Fruit fly (Drosophila melanogaster) whole organism: ENCODE results near the gene CG12289.

ENCODE experiments used
- CG8478 ChIP-seq: fragments of >200 bp; optimal IDR thresholded peaks from 2 replicates; lab custom pipeline; 2018; ENCODE audit warnings: inconsistent platforms
- Dll ChIP-seq: fragments of >200 bp; optimal IDR thresholded peaks from 2 replicates; lab custom pipeline; 2017
- psq ChIP-seq: fragments of >200 bp; optimal IDR thresholded peaks from 2 replicates; lab custom pipeline; 2017

DNA sequence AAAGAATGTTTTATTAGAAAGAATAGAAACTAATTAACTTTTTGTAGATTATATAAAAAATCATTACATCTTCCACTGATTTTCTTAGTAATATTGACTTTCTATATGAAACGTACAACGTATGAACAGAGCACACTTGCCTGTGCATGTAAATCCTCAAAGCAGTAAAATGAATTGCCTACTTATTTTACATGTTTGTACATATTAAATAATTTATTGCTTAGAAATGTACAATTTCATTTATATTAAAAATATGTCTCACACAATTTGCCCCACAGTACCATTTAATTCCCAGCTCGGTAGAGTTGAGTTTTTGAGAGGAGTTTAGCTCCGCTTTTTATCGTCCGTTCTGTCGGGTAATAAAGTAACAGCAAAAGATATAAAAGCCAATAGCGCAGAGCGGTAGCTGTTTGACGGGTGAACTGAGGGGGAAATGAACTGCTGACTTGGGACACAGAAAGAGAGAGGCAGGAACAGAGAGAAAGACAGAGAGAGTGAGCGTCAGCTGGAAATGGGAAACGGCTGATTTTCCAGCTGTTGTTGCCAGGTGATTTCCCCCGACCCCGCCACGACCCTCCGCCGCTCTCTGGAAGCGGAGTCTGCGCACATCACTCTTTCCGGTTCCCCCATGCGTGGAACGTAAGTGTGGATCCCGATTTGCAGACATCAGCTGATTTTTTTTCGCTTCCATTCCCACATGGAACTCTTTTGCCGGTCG is 35.0 kb upstream of the CG12289 start:
- TF ChIP-seq Dll (lab: Kevin White, UChicago) (no peak), CG8478 (lab: Kevin White, UChicago) (no peak), psq (lab: Kevin White, UChicago) (no peak)
